Fruit fly (Drosophila melanogaster) whole organism, embryonic: ENCODE data around the gene P5CDh2.

Experiments
- ATbp ChIP-seq: fragments of 200-800 bp; sonication (Bioruptor generic); optimal IDR thresholded peaks from 2 replicates; lab custom pipeline; 2017; ENCODE audit warnings: missing biosample characterization, mild to moderate bottlenecking, missing genetic modification characterization, missing genetic modification reagents
- Aef1 ChIP-seq: fragments of 200-800 bp; sonication (Bioruptor generic); IDR thresholded peaks from 3 replicates; pipeline ENCODE4 v1.3.6; 2022; ENCODE audit warnings: missing biosample characterization, missing genetic modification characterization
- CG10209 ChIP-seq: fragments of 200-800 bp; sonication (Bioruptor generic); optimal IDR thresholded peaks from 3 replicates; lab custom pipeline; 2017; ENCODE audit warnings: missing biosample characterization, mild to moderate bottlenecking, missing genetic modification characterization, missing genetic modification reagents
- CG10267 ChIP-seq: fragments of 200-800 bp; sonication (Bioruptor generic); optimal IDR thresholded peaks from 2 replicates; lab custom pipeline; 2018; ENCODE audit warnings: missing biosample characterization, mild to moderate bottlenecking, missing genetic modification characterization, moderate library complexity
- CG10565 ChIP-seq: fragments of 200-800 bp; sonication (Bioruptor generic); optimal IDR thresholded peaks from 3 replicates; lab custom pipeline; 2016; ENCODE audit warnings: missing biosample characterization, mild to moderate bottlenecking, missing genetic modification characterization
- CG13775 ChIP-seq: fragments of 200-800 bp; sonication (Bioruptor generic); optimal IDR thresholded peaks from 3 replicates; lab custom pipeline; 2017; ENCODE audit warnings: missing biosample characterization, mild to moderate bottlenecking, missing genetic modification characterization
- CG16863 ChIP-seq: fragments of 200-800 bp; sonication (Bioruptor generic); optimal IDR thresholded peaks from 3 replicates; lab custom pipeline; 2016; ENCODE audit warnings: missing biosample characterization, missing genetic modification characterization
- CG18011 ChIP-seq: fragments of 200-800 bp; sonication (Bioruptor generic); optimal IDR thresholded peaks from 2 replicates; lab custom pipeline; 2017; ENCODE audit warnings: missing biosample characterization, missing genetic modification characterization, mild to moderate bottlenecking, moderate library complexity, missing genotype
- CG2875 ChIP-seq: fragments of 200-800 bp; sonication (Bioruptor generic); optimal IDR thresholded peaks from 2 replicates; lab custom pipeline; 2017; ENCODE audit warnings: missing biosample characterization, mild to moderate bottlenecking, missing genetic modification characterization, missing genetic modification reagents
- CG30403 ChIP-seq: fragments of 200-800 bp; sonication (Bioruptor generic); optimal IDR thresholded peaks from 3 replicates; lab custom pipeline; 2016; ENCODE audit warnings: missing biosample characterization, missing genetic modification characterization
- CG32767 ChIP-seq: fragments of 200-800 bp; sonication (Bioruptor generic); IDR thresholded peaks from 2 replicates; pipeline ENCODE4 v1.3.6; 2022; ENCODE audit warnings: missing biosample characterization, missing genetic modification characterization
- CG32772 ChIP-seq: fragments of 200-800 bp; sonication (Bioruptor generic); IDR thresholded peaks from 2 replicates; pipeline ENCODE4 v1.3.6; 2022; ENCODE audit warnings: missing biosample characterization, missing genetic modification characterization
- CG4360 ChIP-seq: fragments of 200-800 bp; sonication (Bioruptor generic); IDR thresholded peaks from 2 replicates; pipeline ENCODE4 v1.3.6; 2022; ENCODE audit warnings: missing biosample characterization, missing genetic modification characterization
- CG6689 ChIP-seq: fragments of 200-800 bp; sonication (Bioruptor generic); IDR thresholded peaks from 2 replicates; pipeline ENCODE4 v1.3.6; 2022; ENCODE audit warnings: missing biosample characterization, missing genetic modification characterization
- CG7556 ChIP-seq: fragments of 200-800 bp; sonication (Bioruptor generic); optimal IDR thresholded peaks from 2 replicates; lab custom pipeline; 2017; ENCODE audit warnings: missing biosample characterization, mild to moderate bottlenecking, missing genetic modification characterization
- D19A ChIP-seq: fragments of 200-800 bp; optimal IDR thresholded peaks from 3 replicates; lab custom pipeline; 2019; ENCODE audit warnings: missing biosample characterization, mild to moderate bottlenecking, missing genetic modification characterization, moderate library complexity
- Dip2 ChIP-seq: fragments of 200-800 bp; sonication (Bioruptor generic); IDR thresholded peaks from 2 replicates; pipeline ENCODE4 v1.3.6; 2022; ENCODE audit warnings: missing biosample characterization, missing genetic modification characterization
- Eip74EF ChIP-seq, 2 experiments: fragments of 200-800 bp in 1 of 2; fragments of >200 bp in 1 of 2; sonication (Bioruptor generic) in 1 of 2; optimal IDR thresholded peaks; 2 replicates each; lab custom pipeline; 2017 to 2019; ENCODE audit warnings: missing biosample characterization in 2 of 2, missing genetic modification characterization in 2 of 2, mild to moderate bottlenecking in 1 of 2, moderate library complexity in 1 of 2
- Hr51 ChIP-seq, 2 experiments: fragments of 200-800 bp; sonication (Bioruptor generic); optimal IDR thresholded peaks; 2 replicates in 1 of 2; 3 replicates in 1 of 2; lab custom pipeline; 2016 to 2018; ENCODE audit warnings: missing biosample characterization in 2 of 2, missing genetic modification characterization in 2 of 2, mild to moderate bottlenecking in 1 of 2, moderate library complexity in 1 of 2
- Hr78 ChIP-seq, 2 experiments: fragments of 200-800 bp in 1 of 2; fragments of >200 bp in 1 of 2; sonication (Bioruptor generic) in 1 of 2; optimal IDR thresholded peaks; 2 replicates each; lab custom pipeline; 2017 to 2019; ENCODE audit warnings: missing biosample characterization in 2 of 2, missing genetic modification characterization in 2 of 2, mild to moderate bottlenecking in 1 of 2, moderate library complexity in 1 of 2
- Hsf ChIP-seq: fragments of 200-800 bp; sonication (Bioruptor generic); optimal IDR thresholded peaks from 3 replicates; lab custom pipeline; 2016; ENCODE audit warnings: missing biosample characterization, missing genetic modification characterization
- Meics ChIP-seq: fragments of 200-800 bp; sonication (Bioruptor generic); optimal IDR thresholded peaks from 2 replicates; lab custom pipeline; 2017; ENCODE audit warnings: missing biosample characterization, mild to moderate bottlenecking, missing genetic modification characterization
- PHDP ChIP-seq: fragments of 200-800 bp; sonication (Bioruptor generic); optimal IDR thresholded peaks from 3 replicates; lab custom pipeline; 2018; ENCODE audit warnings: missing biosample characterization, mild to moderate bottlenecking, missing genetic modification characterization, moderate library complexity
- Ssrp ChIP-seq: fragments of 200-800 bp; sonication (Bioruptor generic); optimal IDR thresholded peaks from 2 replicates; lab custom pipeline; 2018; ENCODE audit warnings: missing biosample characterization, mild to moderate bottlenecking, missing genetic modification characterization, moderate library complexity
- Xbp1 ChIP-seq: fragments of 200-800 bp; sonication (Bioruptor generic); optimal IDR thresholded peaks from 3 replicates; lab custom pipeline; 2016; ENCODE audit warnings: missing biosample characterization, mild to moderate bottlenecking, missing genetic modification characterization
- az2 ChIP-seq: fragments of 200-800 bp; sonication (Bioruptor generic); optimal IDR thresholded peaks from 3 replicates; lab custom pipeline; 2016; ENCODE audit warnings: missing biosample characterization, missing genetic modification characterization
- crol ChIP-seq: fragments of 200-800 bp; sonication (Bioruptor generic); IDR thresholded peaks from 2 replicates; pipeline ENCODE4 v1.3.6; 2022; ENCODE audit warnings: missing biosample characterization, missing genetic modification characterization
- dysf ChIP-seq: fragments of 200-800 bp; sonication (Bioruptor generic); IDR thresholded peaks from 3 replicates; pipeline ENCODE4 v1.3.6; 2022; ENCODE audit warnings: missing biosample characterization, missing genetic modification characterization
- gcm ChIP-seq: fragments of 200-800 bp; sonication (Bioruptor generic); optimal IDR thresholded peaks from 2 replicates; lab custom pipeline; 2019; ENCODE audit warnings: missing biosample characterization, mild to moderate bottlenecking, missing genetic modification characterization, moderate library complexity
- grau ChIP-seq: fragments of 200-800 bp; optimal IDR thresholded peaks from 3 replicates; lab custom pipeline; 2019; ENCODE audit warnings: missing biosample characterization, mild to moderate bottlenecking, missing genetic modification characterization, moderate library complexity
- gsb-n ChIP-seq: fragments of 200-800 bp; sonication (Bioruptor generic); optimal IDR thresholded peaks from 3 replicates; lab custom pipeline; 2018; ENCODE audit warnings: missing biosample characterization, mild to moderate bottlenecking, missing genetic modification characterization
- lov ChIP-seq, 2 experiments: fragments of 200-800 bp in 1 of 2; fragments of >200 bp in 1 of 2; sonication (Bioruptor generic) in 1 of 2; IDR thresholded peaks in 1 of 2; optimal IDR thresholded peaks in 1 of 2; 2 replicates in 1 of 2; 3 replicates in 1 of 2; pipeline versions ENCODE4 v1.3.6 to Lab custom; 2017 to 2022; ENCODE audit warnings: missing biosample characterization in 1 of 2, missing genetic modification characterization in 1 of 2
- org-1 ChIP-seq: fragments of 200-800 bp; sonication (Bioruptor generic); optimal IDR thresholded peaks from 2 replicates; lab custom pipeline; 2017; ENCODE audit warnings: missing biosample characterization, missing genetic modification characterization
- ro ChIP-seq: fragments of 200-800 bp; sonication (Bioruptor generic); IDR thresholded peaks from 2 replicates; pipeline ENCODE4 v1.3.6; 2022; ENCODE audit warnings: missing biosample characterization, missing genetic modification characterization
- vvl ChIP-seq: fragments of 200-800 bp; sonication (Bioruptor generic); IDR thresholded peaks from 2 replicates; pipeline ENCODE4 v1.3.6; 2022; ENCODE audit warnings: missing biosample characterization, missing genetic modification characterization
- zfh1 ChIP-seq: fragments of 200-800 bp; sonication (Bioruptor generic); IDR thresholded peaks from 3 replicates; pipeline ENCODE4 v1.3.6; 2022; ENCODE audit warnings: missing biosample characterization, missing genetic modification characterization

P5CDh2 gene

dm6 chr3R:21834234-21835070 lies 43.3 kb upstream of the P5CDh2 start (continued):
- peak; percentile 43 for TF ChIP-seq PHDP
- TF ChIP-seq CG10267 (tag; lab: Kevin White, UChicago) = peak; percentile 18
- TF ChIP-seq Eip74EF (GFP tag; optimal IDR thresholded peaks at IDR 0.05; lab: Kevin White, UChicago) = peak in 1 of 2 experiments; percentile 19
- peak in 1 of 2 experiments; percentile 86 for TF ChIP-seq Hr78 (GFP tag; optimal IDR thresholded peaks at IDR 0.05; lab: Kevin White, UChicago)
- 0 out of 2 replicates have a peak, but pooled peaks have one; percentile 13 for TF ChIP-seq CG32767 (GFP tag; lab: Robert Waterston, UW)
- TF ChIP-seq Hsf (GFP tag; lab: Kevin White, UChicago) = peak; percentile 20
- TF ChIP-seq az2 (GFP tag; lab: Kevin White, UChicago) = peak; percentile 56
- peak; percentile 9; the same call in 1 of the 2 replicates for TF ChIP-seq CG4360 (GFP tag; lab: Robert Waterston, UW)
- peak; percentile 37 for TF ChIP-seq Xbp1 (GFP tag; lab: Kevin White, UChicago)
- TF ChIP-seq Dip2 (GFP tag; lab: Robert Waterston, UW) = no peak
- TF ChIP-seq ro = no peak
- no peak for TF ChIP-seq Aef1 (GFP tag; lab: Robert Waterston, UW)
- peak; percentile 64 for TF ChIP-seq gsb-n (tag; lab: Kevin White, UChicago)
- TF ChIP-seq Hr51 (GFP tag; optimal IDR thresholded peaks at IDR 0.05; lab: Kevin White, UChicago) = peak in 1 of 2 experiments; percentile 42
- peak; percentile 72 for TF ChIP-seq vvl (GFP tag; lab: Robert Waterston, UW)
- no peak for TF ChIP-seq CG10565 (GFP tag; lab: Kevin White, UChicago)
- TF ChIP-seq Meics (GFP tag; lab: Kevin White, UChicago) = no peak
- peak; percentile 58 for TF ChIP-seq grau
- peak; percentile 47 for TF ChIP-seq CG32772 (GFP tag; lab: Robert Waterston, UW)
- peak; percentile 18 for TF ChIP-seq gcm
- no peak for TF ChIP-seq CG16863 (GFP tag; lab: Kevin White, UChicago)
- peak; percentile 60 for TF ChIP-seq CG2875 (GFP tag; lab: Kevin White, UChicago)
- TF ChIP-seq CG13775 (GFP tag; lab: Kevin White, UChicago) = peak; percentile 15
- TF ChIP-seq crol (GFP tag; lab: Robert Waterston, UW) = peak; percentile 59
- peak; percentile 32 for TF ChIP-seq D19A (tag; lab: Kevin White, UChicago)
- TF ChIP-seq CG30403 (GFP tag; lab: Kevin White, UChicago) = peak; percentile 5
- peak; percentile 28 for TF ChIP-seq org-1 (GFP tag; lab: Kevin White, UChicago)
- no peak for TF ChIP-seq CG18011 (GFP tag; lab: Kevin White, UChicago)
- TF ChIP-seq dysf (GFP tag; lab: Robert Waterston, UW) = 0 out of 3 replicates have a peak, but pooled peaks have one; percentile 40
- peak; percentile 45 for TF ChIP-seq CG7556
- peak; percentile 44 for TF ChIP-seq ATbp (GFP tag; lab: Kevin White, UChicago)
- peak; percentile 60; the same call in 2 of the 3 replicates for TF ChIP-seq zfh1 (GFP tag; lab: Robert Waterston, UW)
- TF ChIP-seq Ssrp = peak; percentile 55
- TF ChIP-seq lov (optimal IDR thresholded peaks at IDR 0.05; lab: Kevin White, UChicago) = no peak
- 0 out of 3 replicates have a peak, but pooled peaks have one; percentile 25 for TF ChIP-seq lov (GFP tag; IDR thresholded peaks at IDR 0.05; lab: Robert Waterston, UW)
- TF ChIP-seq CG6689 = peak; percentile 47; the same call in 1 of the 2 replicates
- peak; percentile 44 for TF ChIP-seq CG10209 (GFP tag; lab: Kevin White, UChicago)
- TF ChIP-seq, all 482 proteins: peak for 107
